Worm (Caenorhabditis elegans): ENCODE measurements around the gene C47D2.1.

C47D2.1 gene

DNA sequence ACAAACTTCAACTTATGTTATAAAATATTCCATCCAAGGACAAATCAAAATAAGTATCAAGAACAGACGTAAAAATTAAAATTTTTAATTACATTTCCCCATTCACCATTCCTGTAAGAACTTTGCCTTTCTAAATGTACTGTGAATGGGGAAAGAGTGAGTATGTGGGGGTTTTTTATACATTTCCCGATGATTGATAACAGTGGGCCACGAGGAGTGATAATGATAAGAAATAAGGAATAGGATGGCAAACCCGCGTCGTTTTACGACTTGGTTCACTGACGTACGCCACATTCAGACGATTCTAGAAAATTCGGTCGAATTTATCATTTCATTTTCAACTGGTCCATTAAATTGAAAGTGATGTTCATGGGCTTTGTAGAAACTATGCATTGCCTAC lies 3.9 kb upstream of the C47D2.1 start, which contains the start of gene cdd-1 (continued):
- TF ChIP-seq tra-1 (GFP tag; IDR thresholded peaks at IDR 0.05) (no peak), zip-2 (tag; optimal IDR thresholded peaks at IDR 0.05) (no peak), lim-7 (GFP tag; IDR thresholded peaks at IDR 0.05) (no peak), mep-1 (tag; optimal IDR thresholded peaks at IDR 0.05) (peak; percentile 54), nhr-48 (tag; optimal IDR thresholded peaks at IDR 0.05) (peak; percentile 47), dpl-1 (GFP tag; optimal IDR thresholded peaks at IDR 0.05) (no peak), mdl-1 (tag; optimal IDR thresholded peaks at IDR 0.05) (peak in 1 of 2 experiments; percentile 67), ceh-32 (tag; optimal IDR thresholded peaks at IDR 0.05; ENCODE audit: poor library complexity) (no peak), ceh-44 (GFP tag; IDR thresholded peaks at IDR 0.05) (no peak), mxl-2 (GFP tag; conservative IDR thresholded peaks at IDR 0.05) (no peak), unc-130 (GFP tag; optimal IDR thresholded peaks at IDR 0.05) (no peak), jun-1 (tag; optimal IDR thresholded peaks at IDR 0.05) (no peak), nhr-76 (tag; optimal IDR thresholded peaks at IDR 0.05) (no peak), cey-2 (tag; optimal IDR thresholded peaks at IDR 0.05; ENCODE audit: borderline replicate concordance, insufficient read depth) (no peak), ceh-62 (tag; optimal IDR thresholded peaks at IDR 0.05) (no peak), aha-1 (tag) (no peak), ceh-82 (tag; optimal IDR thresholded peaks at IDR 0.05) (no peak), mxl-3 (GFP tag; optimal IDR thresholded peaks at IDR 0.05) (peak; percentile 73), daf-19 (GFP tag; conservative IDR thresholded peaks at IDR 0.05) (no peak), ztf-11 (tag; optimal IDR thresholded peaks at IDR 0.05) (no peak), nhr-11 (tag; optimal IDR thresholded peaks at IDR 0.05) (no peak), nhr-10 (tag; optimal IDR thresholded peaks at IDR 0.05) (no peak), vab-7 (GFP tag; IDR thresholded peaks at IDR 0.05) (no peak), T20F7.1 (GFP tag; optimal IDR thresholded peaks at IDR 0.05) (peak; percentile 40), mes-2 (tag; optimal IDR thresholded peaks at IDR 0.05; ENCODE audit: poor library complexity, severe bottlenecking) (no peak), arid-1 (GFP tag; conservative IDR thresholded peaks at IDR 0.05) (no peak), nhr-102 (tag; optimal IDR thresholded peaks at IDR 0.05) (no peak), D1046.2 (GFP tag; IDR thresholded peaks at IDR 0.05) (no peak), ztf-7 (tag; optimal IDR thresholded peaks at IDR 0.05) (no peak), lir-3 (tag; optimal IDR thresholded peaks at IDR 0.05) (no peak), set-16 (GFP tag; IDR thresholded peaks at IDR 0.05) (no peak), sdz-12 (GFP tag; optimal IDR thresholded peaks at IDR 0.05) (no peak), F37D6.2 (tag; optimal IDR thresholded peaks at IDR 0.05) (no peak), mdt-29 (GFP tag; IDR thresholded peaks at IDR 0.05) (peak; percentile 78), spr-3 (GFP tag; optimal IDR thresholded peaks at IDR 0.05) (no peak), fkh-10 (GFP tag; optimal IDR thresholded peaks at IDR 0.05) (no peak), attf-4 (tag; optimal IDR thresholded peaks at IDR 0.05) (no peak), lsy-2 (tag; optimal IDR thresholded peaks at IDR 0.05) (peak in 1 of 2 experiments; percentile 45), saeg-2 (GFP tag; IDR thresholded peaks at IDR 0.05) (no peak), fos-1 (tag; optimal IDR thresholded peaks at IDR 0.05) (no peak), nhr-28 (tag; optimal IDR thresholded peaks at IDR 0.05) (peak; percentile 53), lin-29 (GFP tag; IDR thresholded peaks at IDR 0.05) (no peak), nhr-25 (tag; optimal IDR thresholded peaks at IDR 0.05; ENCODE audit: borderline replicate concordance, insufficient read depth) (no peak), ama-1 (optimal IDR thresholded peaks at IDR 0.05) (no peak), Y75B8A.6 (GFP tag; IDR thresholded peaks at IDR 0.05) (no peak), daf-8 (GFP tag; IDR thresholded peaks at IDR 0.05) (no peak), skn-1 (tag; optimal IDR thresholded peaks at IDR 0.05) (no peak), hlh-11 (tag; optimal IDR thresholded peaks at IDR 0.05) (peak; percentile 71), F49E8.2 (tag; optimal IDR thresholded peaks at IDR 0.05; ENCODE audit: borderline replicate concordance) (no peak), lin-13 (GFP tag; optimal IDR thresholded peaks at IDR 0.05) (no peak), gei-8 (GFP tag; optimal IDR thresholded peaks at IDR 0.05) (peak; percentile 28), Y5F2A.4 (GFP tag; optimal IDR thresholded peaks at IDR 0.05) (no peak)
